Worm (Caenorhabditis elegans): ENCODE results near the gene clec-63.

- TF ChIP-seq ztf-11 (tag; optimal IDR thresholded peaks at IDR 0.05) (no peak), mdl-1 (tag; optimal IDR thresholded peaks at IDR 0.05) (no peak), ama-1 (optimal IDR thresholded peaks at IDR 0.05) (no peak), ceh-82 (tag; optimal IDR thresholded peaks at IDR 0.05) (no peak), nhr-11 (tag; optimal IDR thresholded peaks at IDR 0.05) (no peak), R02D3.7 (tag; optimal IDR thresholded peaks at IDR 0.05) (no peak), egl-27 (tag; optimal IDR thresholded peaks at IDR 0.05) (no peak), unc-62 (GFP tag; optimal IDR thresholded peaks at IDR 0.05) (no peak), aly-2 (tag; optimal IDR thresholded peaks at IDR 0.05) (no peak), tbx-2 (tag; optimal IDR thresholded peaks at IDR 0.05) (no peak), elt-3 (tag; optimal IDR thresholded peaks at IDR 0.05) (no peak), fkh-10 (GFP tag; optimal IDR thresholded peaks at IDR 0.05) (no peak)
Measured at ce11 chrII:12935259-12935658, 39.8 kb downstream of the clec-63 start, which contains the start of gene lips-9.

Measured in whole organism, L3 larva.